Worm (Caenorhabditis elegans): ENCODE measurements around the gene srxa-7.

srxa-7 gene

DNA sequence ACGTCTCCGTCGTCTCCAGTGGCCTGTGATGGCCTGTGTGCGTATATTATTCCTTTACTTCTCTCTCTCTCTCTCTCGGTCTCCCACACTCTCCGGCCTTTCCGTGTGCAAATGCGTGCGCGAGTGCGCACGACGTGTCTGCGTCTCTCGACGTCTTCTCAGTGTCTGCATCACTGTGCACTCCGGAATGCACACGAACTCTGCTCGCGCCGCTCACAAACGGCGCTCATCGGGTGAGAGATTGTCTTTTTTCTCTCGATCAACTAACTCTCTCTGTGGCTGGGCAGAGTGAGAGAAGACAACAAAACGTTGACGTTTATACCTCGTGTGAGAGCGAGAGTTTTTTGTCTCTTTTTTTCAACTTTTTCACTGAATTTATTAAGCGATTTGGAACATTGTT lies 48.6 kb downstream of the srxa-7 start (continued):
- TF ChIP-seq F33H1.4 (GFP tag; IDR thresholded peaks at IDR 0.05) (no peak; the same call in 1 of the 2 replicates), atf-7 (tag; optimal IDR thresholded peaks at IDR 0.05) (peak; percentile 75), rcor-1 (GFP tag; IDR thresholded peaks at IDR 0.05) (no peak), F52B5.7 (tag; optimal IDR thresholded peaks at IDR 0.05) (peak; percentile 80), zim-3 (tag; optimal IDR thresholded peaks at IDR 0.05) (peak; percentile 58), nhr-27 (tag; optimal IDR thresholded peaks at IDR 0.05) (peak; percentile 14), ztf-28 (GFP tag; IDR thresholded peaks at IDR 0.05) (no peak), hmg-1.2 (GFP tag; IDR thresholded peaks at IDR 0.05) (peak; percentile 95), F22D6.2 (tag; optimal IDR thresholded peaks at IDR 0.05) (peak; percentile 11), sptf-2 (GFP tag; optimal IDR thresholded peaks at IDR 0.05) (peak; percentile 41), ceh-100 (GFP tag; IDR thresholded peaks at IDR 0.05) (0 out of 2 replicates have a peak, but pooled peaks have one; percentile 9), madf-8 (GFP tag; conservative IDR thresholded peaks at IDR 0.05) (no peak), sdz-38 (tag; optimal IDR thresholded peaks at IDR 0.05) (no peak), ztf-6 (GFP tag; IDR thresholded peaks at IDR 0.05) (0 out of 2 replicates have a peak, but pooled peaks have one; percentile 12), hlh-12 (tag; optimal IDR thresholded peaks at IDR 0.05) (no peak), K12H6.12 (tag; optimal IDR thresholded peaks at IDR 0.05) (peak; percentile 86), ama-1 (optimal IDR thresholded peaks at IDR 0.05) (no peak), ama-1 (GFP tag; optimal IDR thresholded peaks at IDR 0.05) (no peak), Y53F4B.3 (GFP tag; IDR thresholded peaks at IDR 0.05) (no peak), let-526 (GFP tag; IDR thresholded peaks at IDR 0.05) (0 out of 2 replicates have a peak, but pooled peaks have one; percentile 37), cebp-2 (GFP tag; IDR thresholded peaks at IDR 0.05) (no peak), hrde-1 (tag; optimal IDR thresholded peaks at IDR 0.05; ENCODE audit: borderline replicate concordance) (no peak), rec-8 (tag; optimal IDR thresholded peaks at IDR 0.05) (no peak), C06A6.2 (GFP tag; conservative IDR thresholded peaks at IDR 0.05) (peak; percentile 81), nhr-90 (tag; optimal IDR thresholded peaks at IDR 0.05) (peak; percentile 63), C17E4.6 (GFP tag; IDR thresholded peaks at IDR 0.05) (peak; percentile 61; the same call in 1 of the 2 replicates), him-1 (tag; optimal IDR thresholded peaks at IDR 0.05) (no peak), akir-1 (GFP tag; optimal IDR thresholded peaks at IDR 0.05) (no peak), pbrm-1 (GFP tag; IDR thresholded peaks at IDR 0.05) (peak; percentile 77), F57A8.1 (GFP tag; optimal IDR thresholded peaks at IDR 0.05) (no peak), efl-1 (GFP tag; optimal IDR thresholded peaks at IDR 0.05) (no peak), ceh-79 (tag; optimal IDR thresholded peaks at IDR 0.05) (no peak), D2030.7 (GFP tag; IDR thresholded peaks at IDR 0.05) (no peak), attf-6 (GFP tag; IDR thresholded peaks at IDR 0.05) (peak; percentile 73), F23B12.7 (tag; optimal IDR thresholded peaks at IDR 0.05; ENCODE audit: insufficient read depth) (no peak), ekl-4 (GFP tag; IDR thresholded peaks at IDR 0.05) (peak; percentile 79; the same call in 1 of the 2 replicates), dpff-1 (tag; optimal IDR thresholded peaks at IDR 0.05) (no peak), ztf-3 (GFP tag; optimal IDR thresholded peaks at IDR 0.05) (peak; percentile 23), aptf-3 (GFP tag; IDR thresholded peaks at IDR 0.05) (no peak), rpc-1 (optimal IDR thresholded peaks at IDR 0.05) (no peak), rpc-1 (tag; optimal IDR thresholded peaks at IDR 0.05) (no peak), bed-1 (GFP tag; IDR thresholded peaks at IDR 0.05) (no peak), lsy-27 (tag; optimal IDR thresholded peaks at IDR 0.05; ENCODE audit: borderline replicate concordance, insufficient read depth) (no peak), ztf-25 (GFP tag; IDR thresholded peaks at IDR 0.05) (no peak), ceh-91 (GFP tag; IDR thresholded peaks at IDR 0.05) (0 out of 2 replicates have a peak, but pooled peaks have one; percentile 9), ztf-18 (tag; optimal IDR thresholded peaks at IDR 0.05) (peak; percentile 47), nfya-1 (tag; optimal IDR thresholded peaks at IDR 0.05; ENCODE audit: borderline replicate concordance, insufficient read depth) (no peak), snpc-4 (GFP tag; optimal IDR thresholded peaks at IDR 0.05) (no peak), snpc-4 (tag; optimal IDR thresholded peaks at IDR 0.05) (peak; percentile 42 to 82 (median 68))

Data from whole organism, young adult.